Worm (Caenorhabditis elegans): ENCODE results near the gene lgc-20.

DNA sequence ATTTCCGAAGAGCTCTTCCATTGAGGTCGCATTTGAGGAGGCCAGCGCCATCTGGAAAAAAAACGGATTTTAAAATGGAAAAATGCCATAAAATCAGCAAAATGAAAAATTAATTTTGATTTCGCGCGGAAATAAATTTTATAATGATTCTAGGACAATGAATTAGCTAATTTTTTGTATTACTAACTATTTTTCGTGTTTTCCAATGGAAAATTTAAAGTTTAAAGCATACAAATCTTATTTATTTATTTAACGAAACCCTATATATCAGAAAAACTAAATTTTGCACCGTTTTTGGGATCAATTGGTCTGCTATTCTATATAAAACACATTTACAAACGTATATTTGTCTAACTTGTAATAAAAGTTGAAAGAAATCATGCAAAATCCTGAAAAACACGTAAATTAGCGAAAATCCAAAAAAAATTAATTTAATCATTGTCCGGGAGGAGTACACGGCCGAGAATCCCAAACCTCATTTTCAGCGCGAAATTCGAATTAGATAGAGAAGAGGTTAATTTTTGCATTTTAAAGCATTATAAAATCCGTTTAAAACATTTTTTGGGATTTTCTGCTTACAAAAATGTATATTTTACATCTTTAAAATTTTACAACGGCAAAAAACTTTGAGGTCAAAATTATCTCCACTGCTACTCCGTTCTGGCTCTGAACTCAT lies 53.2 kb downstream of the lgc-20 start, which contains the start of gene C47G2.3:
- TF ChIP-seq dao-5 (tag; optimal IDR thresholded peaks at IDR 0.05) (no peak), him-1 (tag; optimal IDR thresholded peaks at IDR 0.05) (peak; percentile 5), W03F9.2 (tag; optimal IDR thresholded peaks at IDR 0.05) (peak; percentile 71)

All from whole organism, L4/young adult.